Worm (Caenorhabditis elegans) whole organism, dauer: ENCODE data around the gene smcl-1.
"Not testable (repeated sequence)": the region's sequence is repeated elsewhere in the genome, so short reads cannot be mapped to it uniquely, and the experiment has no call there.

Experiments
- unc-62 ChIP-seq: sonication (generic microtip); optimal IDR thresholded peaks from 2 replicates; lab custom pipeline; 2017; ENCODE audit warnings: missing biosample characterization, missing genetic modification reagents, missing genetic modification characterization

smcl-1 gene

DNA sequence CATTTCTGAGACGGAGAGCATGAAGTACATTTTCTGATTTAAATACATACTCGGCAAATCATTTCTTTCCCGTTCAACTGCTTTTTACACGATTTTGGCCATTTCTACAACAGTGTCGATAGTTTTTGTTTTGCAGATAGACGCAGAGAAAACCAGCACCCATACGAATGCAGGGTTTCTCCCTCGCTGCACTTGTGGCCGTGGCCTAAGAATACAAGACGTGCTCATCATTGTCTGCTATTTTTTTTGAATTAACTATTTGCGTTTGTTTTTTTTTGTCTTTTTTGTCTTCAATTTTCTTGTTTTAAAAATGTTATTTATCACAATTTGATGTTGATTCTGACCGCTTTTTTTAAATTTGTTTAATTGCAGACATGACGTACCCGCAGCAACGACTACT is at the start of gene smcl-1:
smcl-1 (plus strand) TSS at position 373 of the 400 bp plus-strand sequence.
- no peak for TF ChIP-seq unc-62 (GFP tag; lab: Kevin White, UChicago)

DNA sequence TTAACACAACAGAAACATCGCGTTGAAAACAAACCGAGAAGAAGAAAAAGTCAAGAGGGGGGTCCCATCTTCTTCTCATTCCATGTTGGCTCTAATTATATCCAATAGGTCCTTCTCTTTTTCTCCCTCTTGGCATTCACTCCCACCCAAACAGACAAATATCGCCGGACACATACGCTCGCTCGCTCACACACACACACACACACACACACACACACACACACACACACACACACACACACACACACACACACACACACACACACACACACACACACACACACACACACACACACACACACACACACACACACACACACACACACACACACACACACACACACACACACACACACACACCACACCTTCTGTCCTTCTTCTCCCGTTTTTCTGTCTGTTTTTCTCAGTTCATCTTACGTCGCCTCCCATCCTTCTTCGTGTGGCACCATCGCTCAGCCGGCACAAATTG is 49.5 kb upstream of the smcl-1 start, which contains the start of gene sto-4:
sto-4 (plus strand) TSS at position 360 of the 469 bp plus-strand sequence.
- not testable (repeated sequence) for TF ChIP-seq unc-62 (GFP tag; lab: Kevin White, UChicago)

DNA sequence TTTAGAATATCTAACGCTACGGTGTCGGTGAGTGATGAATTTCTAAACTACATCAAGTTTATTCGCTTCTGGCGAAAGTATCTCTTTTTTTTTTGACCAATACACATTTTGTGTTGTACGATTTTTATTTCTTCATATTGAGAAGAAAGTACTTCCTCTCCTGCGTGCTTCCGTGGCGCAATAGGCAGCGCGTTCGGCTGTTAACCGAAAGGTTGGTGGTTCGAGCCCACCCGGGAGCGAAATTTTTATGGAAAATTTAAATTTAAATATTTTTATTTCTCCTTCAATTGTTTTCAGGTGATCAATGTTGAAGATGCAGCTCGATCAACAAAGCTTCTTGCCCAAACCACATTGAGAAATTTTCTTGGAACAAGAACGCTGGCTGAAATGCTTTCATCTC is 47.7 kb upstream of the smcl-1 start:
- no peak for TF ChIP-seq unc-62 (GFP tag; lab: Kevin White, UChicago)

DNA sequence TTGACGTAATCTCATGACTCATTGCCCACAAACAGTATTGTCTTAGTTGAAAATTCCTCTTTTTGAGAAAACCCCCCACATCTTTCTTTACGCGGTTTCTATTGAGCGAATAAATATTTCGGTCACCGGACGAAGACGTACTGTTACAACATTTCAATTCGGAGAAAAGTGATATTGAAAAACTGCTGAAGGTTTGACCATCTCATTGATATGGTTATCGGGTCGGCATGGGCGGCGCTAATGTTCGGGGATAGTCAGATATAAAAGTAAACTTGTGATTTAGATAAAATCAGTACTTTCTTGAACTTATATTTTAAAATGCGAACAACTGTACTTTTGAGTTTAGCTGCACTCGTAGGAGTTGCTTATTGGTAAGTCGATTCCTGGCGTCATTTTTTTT is 46.1 kb upstream of the smcl-1 start, which contains the start of gene T04F8.8:
T04F8.8 (plus strand) TSS at position 301 of the 400 bp plus-strand sequence.
- no peak for TF ChIP-seq unc-62 (GFP tag; lab: Kevin White, UChicago)

DNA sequence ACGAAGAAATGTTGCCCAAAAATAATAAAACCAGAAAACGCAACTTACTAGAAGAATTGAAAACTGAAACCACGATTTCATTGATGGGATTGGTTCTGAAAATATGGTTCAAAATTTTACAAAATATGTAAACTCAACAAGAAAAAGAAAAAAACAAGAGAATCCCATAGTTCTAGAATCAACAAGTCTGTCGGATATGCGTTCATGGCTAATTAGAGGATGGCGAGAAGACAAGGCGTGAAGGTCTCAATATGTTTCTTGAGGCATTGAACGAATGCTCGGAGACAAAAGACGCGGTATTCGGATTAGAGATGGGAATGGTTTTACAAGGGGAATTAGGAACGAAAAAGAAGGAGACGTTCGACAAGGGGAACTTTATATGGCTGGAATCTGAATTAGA is 42.5 kb upstream of the smcl-1 start, which contains the start of gene cutl-11:
cutl-11 (minus strand) TSS at position 101 of the 400 bp plus-strand sequence.
- no peak for TF ChIP-seq unc-62 (GFP tag; lab: Kevin White, UChicago)

DNA sequence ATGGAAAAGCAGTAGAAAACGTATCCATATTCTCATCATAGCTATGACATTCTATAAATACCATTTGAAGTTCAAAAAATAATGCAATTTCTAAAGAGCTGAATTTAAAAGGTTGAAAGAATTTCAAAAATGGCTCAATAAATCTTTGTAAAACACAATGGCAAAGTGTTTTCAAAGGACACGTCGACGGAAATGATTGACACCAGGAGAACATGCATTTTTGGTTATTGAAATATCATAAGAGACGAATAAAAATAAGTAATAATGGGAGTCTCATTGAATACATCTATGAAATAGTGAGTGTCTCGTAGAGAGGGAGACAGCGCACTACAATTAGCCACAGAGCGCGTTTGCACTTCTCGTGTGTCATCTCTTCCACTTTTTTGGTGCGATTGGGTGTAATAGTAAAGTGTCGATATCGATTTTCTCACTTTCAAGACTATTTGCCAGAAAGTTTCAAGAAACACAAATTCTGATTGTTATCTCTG is 36.7 kb upstream of the smcl-1 start, which contains the start of gene T04F8.2:
T04F8.2 (minus strand) TSS at position 51 of the 488 bp plus-strand sequence.
- no peak for TF ChIP-seq unc-62 (GFP tag; lab: Kevin White, UChicago)

DNA sequence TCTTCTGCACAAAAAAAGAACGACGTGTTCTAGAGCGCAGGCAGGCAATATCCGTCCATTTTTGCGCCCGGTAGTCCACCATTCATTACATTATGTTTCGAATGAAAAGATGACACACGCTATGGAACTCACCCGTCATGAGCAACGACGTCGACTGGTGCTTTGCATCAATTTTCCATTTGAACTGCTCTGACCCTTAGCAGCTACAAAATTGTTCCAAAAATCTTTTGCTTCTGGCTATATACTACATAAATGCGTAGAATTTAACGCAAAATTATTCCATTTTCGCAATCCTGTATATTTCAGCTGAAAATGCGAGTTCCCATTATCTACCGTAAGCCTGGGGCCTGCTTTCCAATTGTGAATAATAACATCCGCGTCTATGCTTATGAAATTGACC is 34.9 kb upstream of the smcl-1 start, which contains the start of gene T04F8.3:
T04F8.3 (plus strand) TSS at position 301 of the 400 bp plus-strand sequence.
- no peak for TF ChIP-seq unc-62 (GFP tag; lab: Kevin White, UChicago)

DNA sequence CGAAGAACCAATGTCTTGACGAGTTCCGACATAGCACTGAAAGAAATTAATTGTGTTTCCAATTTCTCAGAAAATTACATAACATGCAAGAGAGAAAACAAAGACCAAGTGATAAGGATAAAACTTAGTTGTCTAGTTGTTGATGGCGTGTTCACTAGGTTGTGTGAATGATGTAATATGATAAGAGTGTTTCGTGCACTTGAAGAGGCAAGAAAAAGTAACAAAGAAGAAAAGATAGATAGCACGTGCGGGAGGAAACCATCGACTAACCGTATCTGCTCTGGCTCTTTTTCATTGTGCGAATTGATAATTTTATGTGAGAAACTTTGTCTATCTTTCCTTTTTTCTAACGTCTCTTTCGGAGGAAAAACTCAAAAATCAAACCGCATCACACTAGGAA is 31.6 kb upstream of the smcl-1 start, which contains the start of gene sfxn-1.5:
sfxn-1.5 (minus strand) TSS at position 36 of the 400 bp plus-strand sequence.
- no peak for TF ChIP-seq unc-62 (GFP tag; lab: Kevin White, UChicago)

DNA sequence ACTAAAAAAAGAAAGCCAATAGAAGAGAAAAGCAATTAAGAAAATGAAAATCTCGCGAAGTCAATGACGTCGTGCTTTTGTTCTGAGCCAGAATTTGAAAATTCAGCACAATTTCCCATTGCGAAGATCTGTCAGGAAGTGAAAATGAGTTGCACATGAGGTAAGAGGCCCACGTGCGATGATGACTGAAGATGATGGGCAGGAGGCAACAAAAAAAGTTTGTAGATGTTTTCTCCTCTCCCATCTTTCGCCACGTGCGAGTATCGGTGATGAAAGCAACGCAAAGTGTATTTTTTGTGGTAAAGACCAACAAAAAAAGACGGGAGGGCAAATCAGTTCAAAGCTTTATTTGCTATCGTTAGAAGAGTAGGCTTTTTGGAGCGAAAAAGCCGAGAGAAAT is 31.2 kb upstream of the smcl-1 start:
- TF ChIP-seq unc-62 (GFP tag; lab: Kevin White, UChicago), result no peak

DNA sequence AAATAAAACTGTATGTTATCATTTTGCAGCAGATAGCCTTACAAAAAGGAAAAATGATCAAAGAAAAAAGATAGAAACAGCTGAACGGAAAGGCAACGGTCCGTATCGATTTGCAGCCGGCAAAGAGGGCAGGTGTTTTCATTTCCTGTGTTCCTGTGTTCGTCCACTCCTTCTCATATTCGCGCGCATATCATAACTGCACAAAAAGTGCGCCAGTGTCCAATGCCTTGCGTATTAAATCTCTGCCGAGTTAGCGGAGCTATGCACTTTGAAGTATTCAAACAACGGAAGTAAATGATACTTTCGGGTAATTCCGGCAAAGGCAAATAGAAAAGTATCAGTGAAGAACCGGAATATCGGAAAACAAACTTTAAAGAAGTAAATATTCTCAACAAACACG is 30.7 kb upstream of the smcl-1 start:
- TF ChIP-seq unc-62 (GFP tag; lab: Kevin White, UChicago), result no peak

DNA sequence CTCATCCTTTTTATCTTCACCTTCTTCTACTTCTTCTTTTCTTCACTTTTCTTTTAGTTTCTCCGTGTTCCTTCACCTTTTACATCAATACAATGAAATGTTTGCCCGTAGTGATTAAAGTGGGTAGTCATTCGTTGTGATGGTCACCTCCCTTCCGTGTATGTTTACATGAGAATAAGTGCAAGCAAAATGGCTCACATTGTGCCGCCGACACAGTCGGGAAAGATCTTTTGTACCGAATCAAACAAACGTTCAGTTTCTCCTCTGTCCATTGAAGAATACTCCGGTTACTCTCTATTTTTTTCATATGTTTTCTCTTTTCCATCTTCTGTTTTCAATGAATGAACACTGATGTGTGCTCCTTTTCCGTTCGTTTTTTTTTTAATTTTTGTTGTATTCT is 29.1 kb upstream of the smcl-1 start:
- no peak for TF ChIP-seq unc-62 (GFP tag; lab: Kevin White, UChicago)

DNA sequence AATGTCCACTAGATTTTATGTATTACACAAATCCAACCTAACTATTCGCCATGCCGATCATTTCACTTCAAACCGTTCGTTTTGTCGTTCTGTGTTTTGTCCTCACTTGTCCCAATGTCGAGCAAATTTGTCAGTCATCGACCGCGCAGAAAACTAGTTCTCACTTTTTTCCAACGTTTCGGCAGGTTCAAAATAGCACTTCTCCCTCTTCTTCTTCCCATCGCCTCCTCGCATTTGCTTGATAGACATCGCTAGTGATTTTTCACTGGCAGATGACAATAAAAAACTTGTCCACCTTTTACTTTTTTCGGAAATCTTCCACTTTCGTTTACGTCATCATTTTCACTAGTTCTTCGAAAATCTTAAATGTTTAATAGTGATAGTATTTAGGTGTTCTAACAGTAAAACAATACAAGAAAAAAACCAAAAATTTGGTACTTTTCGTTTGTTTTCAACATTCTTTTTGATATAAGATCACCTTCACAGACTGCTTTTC is 27.7 kb upstream of the smcl-1 start:
- TF ChIP-seq unc-62 (GFP tag; lab: Kevin White, UChicago), result no peak

DNA sequence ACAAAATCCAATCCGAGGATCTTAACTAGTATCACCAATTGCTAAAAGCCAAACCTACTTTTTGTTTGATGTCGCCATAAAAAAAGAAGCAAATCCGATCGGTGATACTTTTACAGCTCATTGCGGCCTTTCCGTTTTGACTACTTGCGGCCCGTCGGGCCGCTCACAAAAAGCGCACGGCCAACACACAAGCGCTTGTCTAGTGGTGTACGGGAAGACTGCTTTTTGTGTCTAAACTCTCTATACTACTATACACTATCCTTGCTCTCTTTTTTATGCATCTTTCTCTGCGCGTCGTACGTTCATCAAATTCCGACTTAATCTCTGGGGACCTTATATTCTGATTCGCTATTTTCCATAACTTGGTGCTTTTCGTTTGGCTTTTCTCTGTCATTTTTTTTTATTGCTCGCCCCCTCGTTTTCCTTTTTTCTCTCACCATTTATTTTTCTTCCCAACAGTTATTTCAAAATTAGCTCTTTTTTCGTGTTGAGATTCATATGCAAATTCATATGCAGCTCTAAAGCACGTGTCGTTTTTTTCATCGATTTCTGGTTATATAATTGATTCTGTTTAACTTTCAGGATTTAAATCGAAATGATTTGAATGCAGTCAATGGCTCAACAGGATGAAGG is 26.6 kb upstream of the smcl-1 start, which contains the start of gene noca-2:
noca-2 (plus strand) TSS at position 583 of the 633 bp plus-strand sequence.
- no peak for TF ChIP-seq unc-62 (GFP tag; lab: Kevin White, UChicago)

DNA sequence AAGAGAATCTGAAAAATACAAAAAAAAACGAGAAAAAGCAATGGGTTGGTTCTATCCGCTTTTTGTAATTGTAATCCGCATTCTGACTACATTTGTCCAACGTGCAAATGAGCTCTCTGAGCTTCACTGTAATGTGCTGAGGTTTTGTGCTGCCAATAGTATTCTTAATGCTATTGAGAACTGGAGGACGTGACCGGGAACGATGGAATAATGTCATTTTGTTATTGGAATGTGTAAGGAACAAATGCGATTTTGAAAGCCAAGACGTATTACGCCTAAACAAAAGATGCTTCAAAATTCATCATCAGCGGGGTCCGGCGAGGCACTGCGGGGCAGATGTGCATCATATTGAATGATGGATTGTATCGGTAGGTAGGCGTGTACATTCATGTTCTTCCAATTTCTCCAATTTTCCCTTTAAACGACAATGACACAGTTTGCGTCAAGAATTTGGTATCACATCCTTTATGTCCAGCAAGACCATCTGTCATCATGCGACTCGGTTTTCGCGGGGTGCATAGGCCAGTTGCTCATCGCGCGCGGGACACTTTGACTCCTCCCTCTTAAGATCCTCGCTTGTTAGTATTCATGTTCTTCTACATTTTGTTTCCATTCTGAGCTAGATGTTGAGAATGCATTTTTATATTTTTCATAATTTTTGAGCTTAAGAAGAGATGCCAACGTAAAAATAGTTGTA is 20.1 kb upstream of the smcl-1 start:
- no peak for TF ChIP-seq unc-62 (GFP tag; lab: Kevin White, UChicago)

DNA sequence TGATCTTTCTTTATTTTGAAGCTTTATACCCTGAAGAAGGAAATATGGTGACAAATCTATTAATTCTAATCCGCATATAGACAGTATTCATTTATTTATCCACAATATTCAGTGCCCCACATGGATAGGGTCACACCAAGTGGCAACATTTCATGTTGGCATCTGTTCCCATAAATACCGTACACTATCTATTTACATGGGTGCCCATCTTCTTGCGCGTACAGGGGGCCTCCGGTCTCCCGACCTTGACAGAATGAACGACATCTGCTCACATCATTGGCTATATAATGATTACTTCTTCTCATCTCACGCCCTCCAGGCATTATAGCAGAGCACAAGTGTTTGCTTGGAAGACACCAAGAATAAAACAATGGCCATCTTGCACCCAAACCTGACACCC is 17.7 kb upstream of the smcl-1 start:
- no peak for TF ChIP-seq unc-62 (GFP tag; lab: Kevin White, UChicago)
